Worm (Caenorhabditis elegans) whole organism, mixed stage, embryonic: Measurements from ENCODE around the gene F38B2.3.

ENCODE experiments used
- M03D4.4 ChIP-seq: sonication (generic microtip); optimal IDR thresholded peaks from 2 replicates; lab custom pipeline; 2017; ENCODE audit warnings: mild to moderate bottlenecking, missing genetic modification characterization, missing compliant biosample characterization
- bed-3 ChIP-seq: fragments of 200-800 bp; sonication (Bioruptor generic); optimal IDR thresholded peaks from 3 replicates; lab custom pipeline; 2018; ENCODE audit warnings: mild to moderate bottlenecking, missing genetic modification characterization, moderate library complexity, missing compliant biosample characterization
- blmp-1 ChIP-seq: fragments of 150-350 bp; optimal IDR thresholded peaks from 2 replicates; lab custom pipeline; 2014; ENCODE audit warnings: missing biosample characterization, missing genetic modification characterization
- ceh-39 ChIP-seq: fragments of 150-350 bp; optimal IDR thresholded peaks from 2 replicates; lab custom pipeline; 2014; ENCODE audit warnings: missing biosample characterization, missing genetic modification characterization
- ceh-43 ChIP-seq: fragments of 200-800 bp; sonication (Bioruptor generic); optimal IDR thresholded peaks from 2 replicates; lab custom pipeline; 2018; ENCODE audit warnings: mild to moderate bottlenecking, missing genetic modification characterization, moderate library complexity, missing compliant biosample characterization
- ceh-83 ChIP-seq: fragments of 200-800 bp; sonication (Bioruptor generic); optimal IDR thresholded peaks from 2 replicates; lab custom pipeline; 2018; ENCODE audit warnings: mild to moderate bottlenecking, missing genetic modification characterization, missing compliant biosample characterization
- ces-1 ChIP-seq: fragments of 150-350 bp; optimal IDR thresholded peaks from 2 replicates; lab custom pipeline; 2014; ENCODE audit warnings: missing biosample characterization, missing genetic modification reagents, missing genetic modification characterization
- cnd-1 ChIP-seq: fragments of 200-800 bp; sonication (Bioruptor generic); optimal IDR thresholded peaks from 2 replicates; lab custom pipeline; 2018; ENCODE audit warnings: mild to moderate bottlenecking, missing genetic modification characterization, missing compliant biosample characterization
- drap-1 ChIP-seq: fragments of 200-800 bp; sonication (Bioruptor generic); optimal IDR thresholded peaks from 3 replicates; lab custom pipeline; 2018; ENCODE audit warnings: mild to moderate bottlenecking, missing genetic modification characterization, missing compliant biosample characterization
- elt-3 ChIP-seq: fragments of 150-350 bp; optimal IDR thresholded peaks from 2 replicates; lab custom pipeline; 2014; ENCODE audit warnings: missing biosample characterization, missing genetic modification characterization
- flh-1 ChIP-seq: fragments of 200-800 bp; sonication (Bioruptor generic); optimal IDR thresholded peaks from 2 replicates; lab custom pipeline; 2018; ENCODE audit warnings: mild to moderate bottlenecking, missing genetic modification characterization, moderate library complexity, missing compliant biosample characterization
- ham-2 ChIP-seq: fragments of 200-800 bp; sonication (Bioruptor generic); optimal IDR thresholded peaks from 2 replicates; lab custom pipeline; 2018; ENCODE audit warnings: mild to moderate bottlenecking, missing genetic modification characterization, missing compliant biosample characterization
- lin-13 ChIP-seq: fragments of 150-350 bp; optimal IDR thresholded peaks from 2 replicates; lab custom pipeline; 2014; ENCODE audit warnings: missing biosample characterization, missing genetic modification characterization
- mab-5 ChIP-seq: fragments of 150-350 bp; optimal IDR thresholded peaks from 2 replicates; lab custom pipeline; 2014; ENCODE audit warnings: missing biosample characterization, missing genetic modification characterization
- mep-1 ChIP-seq: fragments of 150-350 bp; optimal IDR thresholded peaks from 2 replicates; lab custom pipeline; 2017; ENCODE audit warnings: missing biosample characterization, missing genetic modification reagents, missing genetic modification characterization, inconsistent platforms
- nhr-2 ChIP-seq: fragments of 150-350 bp; optimal IDR thresholded peaks from 2 replicates; lab custom pipeline; 2014; ENCODE audit warnings: missing biosample characterization, missing genetic modification characterization
- nhr-237 ChIP-seq: fragments of 150-350 bp; optimal IDR thresholded peaks from 2 replicates; lab custom pipeline; 2014; ENCODE audit warnings: missing biosample characterization, missing genetic modification characterization
- pha-4 ChIP-seq: fragments of 150-350 bp; optimal IDR thresholded peaks from 2 replicates; lab custom pipeline; 2018; ENCODE audit warnings: missing biosample characterization, missing genetic modification reagents, missing genetic modification characterization
- sem-2 ChIP-seq: fragments of 200-800 bp; sonication (Bioruptor generic); optimal IDR thresholded peaks from 2 replicates; lab custom pipeline; 2018; ENCODE audit warnings: mild to moderate bottlenecking, missing genetic modification characterization, missing compliant biosample characterization
- snpc-4 ChIP-seq: fragments of 150-350 bp; optimal IDR thresholded peaks from 2 replicates; lab custom pipeline; 2014; ENCODE audit warnings: missing biosample characterization, missing genetic modification characterization
- sptf-1 ChIP-seq: sonication (generic microtip); optimal IDR thresholded peaks from 2 replicates; lab custom pipeline; 2017; ENCODE audit warnings: mild to moderate bottlenecking, missing genetic modification characterization, moderate library complexity, missing compliant biosample characterization
- tbx-8 ChIP-seq: fragments of 200-800 bp; sonication (Bioruptor generic); optimal IDR thresholded peaks from 2 replicates; lab custom pipeline; 2018; ENCODE audit warnings: mild to moderate bottlenecking, missing genetic modification characterization, moderate library complexity, missing compliant biosample characterization
- unc-120 ChIP-seq: sonication (generic microtip); optimal IDR thresholded peaks from 2 replicates; lab custom pipeline; 2017; ENCODE audit warnings: missing genetic modification characterization, missing compliant biosample characterization; ENCODE audit not compliant: poor library complexity, severe bottlenecking
- unc-39 ChIP-seq: fragments of 150-350 bp; optimal IDR thresholded peaks from 2 replicates; lab custom pipeline; 2014; ENCODE audit warnings: missing biosample characterization, missing genetic modification characterization
- zip-8 ChIP-seq: fragments of 150-350 bp; optimal IDR thresholded peaks from 2 replicates; lab custom pipeline; 2014; ENCODE audit warnings: missing biosample characterization, missing genetic modification characterization
- ztf-11 ChIP-seq: fragments of 150-350 bp; optimal IDR thresholded peaks from 2 replicates; lab custom pipeline; 2014; ENCODE audit warnings: missing biosample characterization, missing genetic modification characterization

F38B2.3 gene

ce11 chrX:11286246-11286645 lies at the start of gene F38B2.3:
TSS of gene F38B2.3 (minus strand) at chrX:11286346.
- TF ChIP-seq pha-4 (tag; lab: Kevin White, UChicago) (no peak), unc-120 (tag; lab: Kevin White, UChicago) (no peak), tbx-8 (GFP tag; lab: Kevin White, UChicago) (no peak), ces-1 (GFP tag; lab: Kevin White, UChicago) (no peak), nhr-237 (tag; lab: Kevin White, UChicago) (no peak), ceh-43 (GFP tag; lab: Kevin White, UChicago) (no peak), ham-2 (no peak), nhr-2 (tag; lab: Kevin White, UChicago) (no peak), mep-1 (tag; lab: Kevin White, UChicago) (no peak), zip-8 (tag; lab: Kevin White, UChicago) (no peak), unc-39 (tag; lab: Kevin White, UChicago) (no peak), ztf-11 (tag; lab: Kevin White, UChicago) (no peak), ceh-39 (tag; lab: Kevin White, UChicago) (no peak), elt-3 (tag; lab: Kevin White, UChicago) (no peak), cnd-1 (tag; lab: Kevin White, UChicago) (no peak), ceh-83 (no peak)

- TF ChIP-seq flh-1 (GFP tag; lab: Kevin White, UChicago) (no peak), ceh-39 (tag; lab: Kevin White, UChicago) (no peak), tbx-8 (GFP tag; lab: Kevin White, UChicago) (no peak), bed-3 (GFP tag; lab: Kevin White, UChicago) (no peak)
Observed at ce11 chrX:11329424-11329823, 43.3 kb upstream of the F38B2.3 start, which contains the start of gene npr-9. TSS of gene npr-9 (plus strand) at chrX:11329724.

- TF ChIP-seq ztf-11 (tag; lab: Kevin White, UChicago), result no peak
- peak; percentile 90 for TF ChIP-seq ces-1 (GFP tag; lab: Kevin White, UChicago)
- TF ChIP-seq, all 35 proteins: peak for 1
Observed at ce11 chrX:11328710-11329109, 42.6 kb upstream of the F38B2.3 start.

ce11 chrX:11326827-11327226 lies 40.7 kb upstream of the F38B2.3 start, which contains the start of gene ZK455.5:
TSS of gene ZK455.5 (minus strand) at chrX:11326927.
- TF ChIP-seq tbx-8 (GFP tag; lab: Kevin White, UChicago) (no peak), ceh-39 (tag; lab: Kevin White, UChicago) (no peak), lin-13 (no peak), sptf-1 (tag; lab: Kevin White, UChicago) (no peak), snpc-4 (no peak), drap-1 (GFP tag; lab: Kevin White, UChicago) (no peak), pha-4 (tag; lab: Kevin White, UChicago) (no peak), mep-1 (tag; lab: Kevin White, UChicago) (no peak), unc-120 (tag; lab: Kevin White, UChicago) (no peak)

- TF ChIP-seq ham-2 (no peak), flh-1 (GFP tag; lab: Kevin White, UChicago) (no peak)
Observed at ce11 chrX:11324240-11324639, 38.1 kb upstream of the F38B2.3 start, which contains the start of gene asm-2. TSS of gene asm-2 (minus strand) at chrX:11324251.

ce11 chrX:11323225-11323624 lies 37.1 kb upstream of the F38B2.3 start:
- TF ChIP-seq zip-8 (tag; lab: Kevin White, UChicago) (no peak), ceh-43 (GFP tag; lab: Kevin White, UChicago) (no peak), nhr-2 (tag; lab: Kevin White, UChicago) (no peak)

ce11 chrX:11317939-11318338 lies 31.8 kb upstream of the F38B2.3 start, which contains the start of gene hizr-1:
TSS of gene hizr-1 (plus strand) at chrX:11318278.
- TF ChIP-seq unc-39 (tag; lab: Kevin White, UChicago) (no peak), pha-4 (tag; lab: Kevin White, UChicago) (no peak), sem-2 (GFP tag; lab: Kevin White, UChicago) (no peak), blmp-1 (tag; lab: Kevin White, UChicago) (no peak), nhr-2 (tag; lab: Kevin White, UChicago) (no peak), M03D4.4 (tag; lab: Kevin White, UChicago) (no peak), mab-5 (tag; lab: Kevin White, UChicago) (no peak), ceh-43 (GFP tag; lab: Kevin White, UChicago) (no peak)
- TF ChIP-seq, all 35 proteins: peak for 0
